Worm (Caenorhabditis elegans) whole organism, midembryonic: Measurements from ENCODE around the gene uba-1.

ENCODE experiments used
- T22C8.4 ChIP-seq: fragments of 200-800 bp; sonication (Bioruptor generic); IDR thresholded peaks from 2 replicates; pipeline ENCODE4 v1.3.6; 2022; ENCODE audit warnings: missing genetic modification characterization, missing compliant biosample characterization
- cog-1 ChIP-seq: sonication (generic microtip); optimal IDR thresholded peaks from 2 replicates; lab custom pipeline; 2016; ENCODE audit warnings: missing genetic modification characterization, missing compliant biosample characterization
- flt-1 ChIP-seq: fragments of 200-800 bp; sonication (Bioruptor generic); IDR thresholded peaks from 2 replicates; pipeline ENCODE4 v1.3.6; 2022; ENCODE audit warnings: missing genetic modification characterization, missing compliant biosample characterization
- klf-2 ChIP-seq: fragments of 200-800 bp; sonication (Bioruptor generic); conservative IDR thresholded peaks from 2 replicates; pipeline ENCODE4 v1.3.6; 2022; ENCODE audit warnings: missing genetic modification reagents, missing genetic modification characterization, missing compliant biosample characterization
- med-1 ChIP-seq: sonication (generic microtip); optimal IDR thresholded peaks from 2 replicates; lab custom pipeline; 2017; ENCODE audit warnings: missing genetic modification characterization, mild to moderate bottlenecking, missing compliant biosample characterization, antibody characterized with exemption, missing genetic modification reagents; ENCODE audit not compliant: insufficient read depth
- ref-1 ChIP-seq: fragments of 200-800 bp; sonication (Bioruptor generic); conservative IDR thresholded peaks from 2 replicates; pipeline ENCODE4 v1.3.6; 2022; ENCODE audit warnings: missing genetic modification reagents, missing genetic modification characterization, missing compliant biosample characterization
- tab-1 ChIP-seq: fragments of 200-800 bp; sonication (Bioruptor generic); IDR thresholded peaks from 2 replicates; pipeline ENCODE4 v1.3.6; 2022; ENCODE audit warnings: missing genetic modification characterization, missing compliant biosample characterization
- ztf-23 ChIP-seq: fragments of 200-800 bp; sonication (Bioruptor generic); IDR thresholded peaks from 2 replicates; pipeline ENCODE4 v1.3.6; 2022; ENCODE audit warnings: missing genetic modification reagents, missing genetic modification characterization, missing compliant biosample characterization
- ztf-29 ChIP-seq: fragments of 200-800 bp; sonication (Bioruptor generic); IDR thresholded peaks from 2 replicates; pipeline ENCODE4 v1.3.6; 2022; ENCODE audit warnings: missing genetic modification reagents, missing genetic modification characterization, missing compliant biosample characterization

uba-1 gene

ce11 chrIV:9989416-9989815 is 5.3 kb downstream of the uba-1 start:
- TF ChIP-seq klf-2 (GFP tag; lab: Robert Waterston, UW) (no peak), flt-1 (GFP tag; lab: Robert Waterston, UW) (no peak), tab-1 (GFP tag; lab: Robert Waterston, UW) (no peak), med-1 (GFP tag; lab: Kevin White, UChicago) (no peak), T22C8.4 (GFP tag; lab: Robert Waterston, UW) (no peak), ztf-29 (GFP tag; lab: Robert Waterston, UW) (no peak), cog-1 (no peak), ztf-23 (GFP tag; lab: Robert Waterston, UW) (no peak), ref-1 (GFP tag; lab: Robert Waterston, UW) (no peak)

- TF ChIP-seq T22C8.4 (GFP tag; lab: Robert Waterston, UW), result no peak
- TF ChIP-seq ztf-29 (GFP tag; lab: Robert Waterston, UW), result no peak
- no peak for TF ChIP-seq cog-1
Measured at ce11 chrIV:9982895-9983294, 11.8 kb downstream of the uba-1 start, which contains the start of gene mam-2. Gene mam-2 (plus strand): TSS chrIV:9983195.

ce11 chrIV:9982226-9982794 is 12.4 kb downstream of the uba-1 start, which contains the start of gene rrp-1:
Gene rrp-1 (minus strand): TSS chrIV:9982276.
- TF ChIP-seq ztf-29 (GFP tag; lab: Robert Waterston, UW), result no peak
- TF ChIP-seq med-1 (GFP tag; lab: Kevin White, UChicago), result no peak
- TF ChIP-seq flt-1 (GFP tag; lab: Robert Waterston, UW), result no peak
- TF ChIP-seq klf-2 (GFP tag; lab: Robert Waterston, UW), result no peak
- no peak for TF ChIP-seq tab-1 (GFP tag; lab: Robert Waterston, UW)
- no peak for TF ChIP-seq T22C8.4 (GFP tag; lab: Robert Waterston, UW)
- no peak for TF ChIP-seq ztf-23 (GFP tag; lab: Robert Waterston, UW)
- no peak for TF ChIP-seq ref-1 (GFP tag; lab: Robert Waterston, UW)

DNA sequence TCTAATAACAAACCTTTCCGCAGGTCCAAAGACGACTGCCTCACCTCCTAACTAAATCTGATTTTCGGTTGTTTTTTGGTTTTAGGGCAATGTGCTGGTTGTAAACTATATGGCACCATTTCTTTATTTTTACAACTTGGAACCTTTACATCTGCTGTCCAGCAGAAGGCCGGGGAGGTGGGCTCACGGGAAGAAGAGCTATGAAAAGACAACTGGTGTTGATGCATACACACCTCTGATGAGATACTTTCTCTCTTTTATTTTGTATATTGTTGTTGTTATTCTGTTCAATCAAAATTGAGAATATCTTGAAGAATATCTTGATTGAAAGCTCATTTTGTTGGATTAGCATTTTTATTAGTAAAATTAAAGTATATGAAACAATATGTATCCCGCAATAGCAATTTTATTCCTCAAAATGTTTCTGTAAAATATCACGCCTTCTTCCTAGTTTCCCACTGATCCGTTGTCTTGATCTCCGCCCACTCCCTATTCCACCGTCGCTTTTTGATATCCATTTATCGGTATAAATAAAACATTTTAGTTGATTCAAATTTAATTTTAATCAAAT is 17.1 kb downstream of the uba-1 start, which contains the start of gene dhp-2:
Gene dhp-2 (plus strand): TSS at position 521 of the 571 bp plus-strand sequence.
- TF ChIP-seq flt-1 (GFP tag; lab: Robert Waterston, UW) (no peak), T22C8.4 (GFP tag; lab: Robert Waterston, UW) (no peak), cog-1 (no peak), med-1 (GFP tag; lab: Kevin White, UChicago) (no peak), klf-2 (GFP tag; lab: Robert Waterston, UW) (no peak), ztf-29 (GFP tag; lab: Robert Waterston, UW) (no peak), ztf-23 (GFP tag; lab: Robert Waterston, UW) (no peak), ref-1 (GFP tag; lab: Robert Waterston, UW) (no peak), tab-1 (GFP tag; lab: Robert Waterston, UW) (no peak)

DNA sequence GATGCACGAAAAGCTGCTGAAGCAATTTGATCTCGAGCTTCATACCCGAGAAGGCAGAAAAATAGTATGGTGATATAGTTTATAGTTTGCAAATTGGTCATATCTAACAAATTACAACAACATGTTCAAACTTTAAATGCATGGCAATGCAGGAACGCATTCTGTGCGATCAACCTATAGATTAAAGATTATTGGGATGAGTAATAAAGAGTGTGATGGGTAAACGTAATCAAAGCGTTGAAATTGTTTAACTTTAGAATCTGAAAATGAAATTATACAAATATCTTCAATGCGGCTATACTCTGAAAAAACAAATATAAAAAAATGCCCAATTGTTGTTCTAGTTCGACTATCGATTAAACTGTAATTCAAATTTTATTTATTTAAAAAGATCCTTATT is 18.5 kb downstream of the uba-1 start, which contains the start of gene C47E12.14:
Gene C47E12.14 (minus strand): TSS at position 101 of the 400 bp plus-strand sequence.
- no peak for TF ChIP-seq ztf-23 (GFP tag; lab: Robert Waterston, UW)
- no peak for TF ChIP-seq cog-1
- TF ChIP-seq med-1 (GFP tag; lab: Kevin White, UChicago), result no peak

- TF ChIP-seq flt-1 (GFP tag; lab: Robert Waterston, UW), result no peak
- TF ChIP-seq tab-1 (GFP tag; lab: Robert Waterston, UW), result no peak
- no peak for TF ChIP-seq ztf-29 (GFP tag; lab: Robert Waterston, UW)
Measured at ce11 chrIV:9974392-9974791, 20.4 kb downstream of the uba-1 start, which contains the start of gene C47E12.9. Gene C47E12.9 (plus strand): TSS chrIV:9974692.

ce11 chrIV:9972629-9973028 is 22.1 kb downstream of the uba-1 start, which contains the start of the genes C47E12.12 and C47E12.10:
Gene C47E12.12 (minus strand): TSS chrIV:9972729.
Gene C47E12.10 (plus strand): TSS chrIV:9972800.
- TF ChIP-seq med-1 (GFP tag; lab: Kevin White, UChicago) (no peak), klf-2 (GFP tag; lab: Robert Waterston, UW) (no peak), ref-1 (GFP tag; lab: Robert Waterston, UW) (no peak), flt-1 (GFP tag; lab: Robert Waterston, UW) (no peak), ztf-29 (GFP tag; lab: Robert Waterston, UW) (no peak), tab-1 (GFP tag; lab: Robert Waterston, UW) (no peak), cog-1 (no peak), T22C8.4 (GFP tag; lab: Robert Waterston, UW) (no peak), ztf-23 (GFP tag; lab: Robert Waterston, UW) (no peak)

- TF ChIP-seq med-1 (GFP tag; lab: Kevin White, UChicago) (no peak), klf-2 (GFP tag; lab: Robert Waterston, UW) (no peak), flt-1 (GFP tag; lab: Robert Waterston, UW) (no peak), tab-1 (GFP tag; lab: Robert Waterston, UW) (no peak), ztf-29 (GFP tag; lab: Robert Waterston, UW) (no peak), T22C8.4 (GFP tag; lab: Robert Waterston, UW) (no peak), cog-1 (no peak), ztf-23 (GFP tag; lab: Robert Waterston, UW) (no peak), ref-1 (GFP tag; lab: Robert Waterston, UW) (no peak)
Measured at ce11 chrIV:9969081-9969480, 25.7 kb downstream of the uba-1 start, which contains the start of the genes kin-5 and C47E12.11. Gene kin-5 (minus strand): TSS chrIV:9969181. Gene C47E12.11 (plus strand): TSS chrIV:9969400.

ce11 chrIV:9963945-9964344 is 30.8 kb downstream of the uba-1 start, which contains the start of gene T13H10.2:
Gene T13H10.2 (plus strand): TSS chrIV:9964245.
- TF ChIP-seq ztf-23 (GFP tag; lab: Robert Waterston, UW) (no peak), cog-1 (no peak)
